Worm (Caenorhabditis elegans) whole organism, L2 larva: Measurements from ENCODE around the gene his-40.

Source experiments
- C34F6.9 ChIP-seq: fragments of 150-350 bp; optimal IDR thresholded peaks from 2 replicates; lab custom pipeline; 2014; ENCODE audit warnings: missing biosample characterization, missing genetic modification characterization
- F13H6.1 ChIP-seq: sonication (generic microtip); optimal IDR thresholded peaks from 2 replicates; lab custom pipeline; 2016; ENCODE audit warnings: missing genetic modification characterization, missing compliant biosample characterization
- Y55F3AM.14 ChIP-seq: fragments of 200-800 bp; sonication (Bioruptor generic); optimal IDR thresholded peaks from 2 replicates; lab custom pipeline; 2018; ENCODE audit warnings: mild to moderate bottlenecking, missing genetic modification characterization, missing compliant biosample characterization
- aly-2 ChIP-seq: fragments of 150-350 bp; optimal IDR thresholded peaks from 2 replicates; lab custom pipeline; 2014; ENCODE audit warnings: missing biosample characterization, missing genetic modification characterization
- ama-1 ChIP-seq: fragments of 150-350 bp; optimal IDR thresholded peaks from 2 replicates; lab custom pipeline; 2018; ENCODE audit warnings: inconsistent platforms
- blmp-1 ChIP-seq: sonication (generic microtip); optimal IDR thresholded peaks from 2 replicates; lab custom pipeline; 2017; ENCODE audit warnings: missing genetic modification characterization, mild to moderate bottlenecking, missing compliant biosample characterization, antibody characterized with exemption, moderate library complexity; ENCODE audit not compliant: insufficient read depth
- ceh-16 ChIP-seq: fragments of 150-350 bp; optimal IDR thresholded peaks from 2 replicates; lab custom pipeline; 2014; ENCODE audit warnings: missing biosample characterization, missing genetic modification characterization
- ceh-82 ChIP-seq: fragments of 150-350 bp; optimal IDR thresholded peaks from 2 replicates; lab custom pipeline; 2014; ENCODE audit warnings: missing biosample characterization, missing genetic modification characterization
- crh-2 ChIP-seq: sonication (generic microtip); optimal IDR thresholded peaks from 2 replicates; lab custom pipeline; 2017; ENCODE audit warnings: missing biosample characterization, missing genetic modification characterization
- dmd-4 ChIP-seq: sonication (generic microtip); optimal IDR thresholded peaks from 2 replicates; lab custom pipeline; 2017; ENCODE audit warnings: missing biosample characterization, missing genetic modification characterization
- fos-1 ChIP-seq: fragments of 150-350 bp; optimal IDR thresholded peaks from 2 replicates; lab custom pipeline; 2014; ENCODE audit warnings: missing biosample characterization, missing genetic modification characterization
- gmeb-1 ChIP-seq: fragments of 150-350 bp; optimal IDR thresholded peaks from 2 replicates; lab custom pipeline; 2014; ENCODE audit warnings: missing biosample characterization, missing genetic modification characterization
- lin-11 ChIP-seq: fragments of 150-350 bp; sonication (generic microtip); optimal IDR thresholded peaks from 2 replicates; lab custom pipeline; 2014; ENCODE audit warnings: missing biosample characterization, missing genetic modification characterization, inconsistent platforms, mixed read lengths
- lin-13 ChIP-seq: fragments of 150-350 bp; optimal IDR thresholded peaks from 2 replicates; lab custom pipeline; 2014; ENCODE audit warnings: missing biosample characterization, missing genetic modification reagents, missing genetic modification characterization
- lsy-2 ChIP-seq, 2 experiments: fragments of 150-350 bp in 1 of 2; sonication (generic microtip) in 1 of 2; optimal IDR thresholded peaks; 2 replicates each; lab custom pipeline; 2014 to 2017; ENCODE audit warnings: missing biosample characterization in 2 of 2, missing genetic modification characterization in 2 of 2
- mab-5 ChIP-seq: fragments of 150-350 bp; optimal IDR thresholded peaks from 2 replicates; lab custom pipeline; 2014; ENCODE audit warnings: missing biosample characterization, missing genetic modification characterization
- mbf-1 ChIP-seq: sonication (generic microtip); optimal IDR thresholded peaks from 2 replicates; lab custom pipeline; 2017; ENCODE audit warnings: missing biosample characterization, missing genetic modification characterization
- mdl-1 ChIP-seq, 2 experiments: fragments of 150-350 bp in 1 of 2; sonication (generic microtip) in 1 of 2; optimal IDR thresholded peaks; 2 replicates each; lab custom pipeline; 2017; ENCODE audit warnings: missing biosample characterization in 2 of 2, missing genetic modification characterization in 2 of 2
- nhr-12 ChIP-seq: fragments of 150-350 bp; optimal IDR thresholded peaks from 2 replicates; lab custom pipeline; 2014; ENCODE audit warnings: missing biosample characterization, missing genetic modification characterization
- nhr-129 ChIP-seq: fragments of 150-350 bp; optimal IDR thresholded peaks from 2 replicates; lab custom pipeline; 2014; ENCODE audit warnings: missing biosample characterization, missing genetic modification characterization
- nhr-21 ChIP-seq: fragments of 150-350 bp; optimal IDR thresholded peaks from 2 replicates; lab custom pipeline; 2014; ENCODE audit warnings: missing biosample characterization, missing genetic modification characterization
- nhr-237 ChIP-seq: fragments of 150-350 bp; optimal IDR thresholded peaks from 2 replicates; lab custom pipeline; 2014; ENCODE audit warnings: missing biosample characterization, missing genetic modification characterization
- nhr-25 ChIP-seq: fragments of 150-350 bp; sonication (generic microtip); optimal IDR thresholded peaks from 3 replicates; lab custom pipeline; 2014; ENCODE audit warnings: missing biosample characterization, missing genetic modification characterization
- nhr-6 ChIP-seq: fragments of 150-350 bp; optimal IDR thresholded peaks from 2 replicates; lab custom pipeline; 2014; ENCODE audit warnings: missing biosample characterization, missing genetic modification characterization
- sem-4 ChIP-seq: fragments of 150-350 bp; optimal IDR thresholded peaks from 2 replicates; lab custom pipeline; 2014; ENCODE audit warnings: missing biosample characterization, missing genetic modification reagents, missing genetic modification characterization
- skn-1 ChIP-seq: sonication (generic microtip); optimal IDR thresholded peaks from 2 replicates; lab custom pipeline; 2017; ENCODE audit warnings: missing biosample characterization, missing genetic modification characterization
- sma-3 ChIP-seq: sonication (generic microtip); optimal IDR thresholded peaks from 2 replicates; lab custom pipeline; 2016; ENCODE audit warnings: missing genetic modification reagents, missing genetic modification characterization, missing compliant biosample characterization
- sma-9 ChIP-seq, 2 experiments: fragments of 150-350 bp in 1 of 2; sonication (generic microtip) in 1 of 2; optimal IDR thresholded peaks; 2 replicates each; lab custom pipeline; 2014 to 2016; ENCODE audit warnings: missing genetic modification characterization in 2 of 2, mild to moderate bottlenecking in 1 of 2, missing biosample characterization in 1 of 2, missing compliant biosample characterization in 1 of 2, missing genetic modification reagents in 1 of 2, moderate library complexity in 1 of 2
- snpc-4 ChIP-seq: fragments of 150-350 bp; optimal IDR thresholded peaks from 2 replicates; lab custom pipeline; 2014; ENCODE audit warnings: missing biosample characterization, missing genetic modification characterization
- unc-39 ChIP-seq: fragments of 150-350 bp; optimal IDR thresholded peaks from 2 replicates; lab custom pipeline; 2014; ENCODE audit warnings: missing biosample characterization, missing genetic modification characterization
- unc-55 ChIP-seq: fragments of 150-350 bp; sonication (generic microtip); optimal IDR thresholded peaks from 3 replicates; lab custom pipeline; 2014; ENCODE audit warnings: missing biosample characterization, missing genetic modification reagents, missing genetic modification characterization
- zag-1 ChIP-seq: fragments of 150-350 bp; optimal IDR thresholded peaks from 2 replicates; lab custom pipeline; 2014; ENCODE audit warnings: missing biosample characterization, missing genetic modification characterization
- ztf-1 ChIP-seq: fragments of 200-800 bp; sonication (Bioruptor generic); conservative IDR thresholded peaks from 2 replicates; pipeline ENCODE4 v1.3.6; 2022; ENCODE audit warnings: missing genetic modification characterization, missing compliant biosample characterization
- ztf-4 ChIP-seq: fragments of 150-350 bp; optimal IDR thresholded peaks from 2 replicates; lab custom pipeline; 2014; ENCODE audit warnings: missing biosample characterization, missing genetic modification characterization

his-40 gene

ce11 chrX:7303115-7303514, 6.8 kb upstream of the his-40 start:
- TF ChIP-seq gmeb-1 (no peak), ceh-16 (tag; lab: Kevin White, UChicago) (no peak), fos-1 (tag; lab: Kevin White, UChicago) (peak; percentile 10), nhr-237 (no peak), nhr-21 (tag; lab: Kevin White, UChicago) (no peak)
- TF ChIP-seq, all 48 proteins: peak for 1

- TF ChIP-seq sem-4 (tag; lab: Kevin White, UChicago) (peak; percentile 47), ama-1 (lab: Kevin White, UChicago) (no peak), nhr-25 (peak; percentile 20), fos-1 (tag; lab: Kevin White, UChicago) (peak; percentile 40), ztf-4 (tag; lab: Kevin White, UChicago) (no peak), crh-2 (tag; lab: Kevin White, UChicago) (peak; percentile 49), unc-39 (tag; lab: Kevin White, UChicago) (no peak), nhr-129 (tag; lab: Kevin White, UChicago) (peak; percentile 21), sma-9 (GFP tag; optimal IDR thresholded peaks at IDR 0.05; lab: Kevin White, UChicago) (peak; percentile 83), sma-9 (tag; optimal IDR thresholded peaks at IDR 0.05; lab: Kevin White, UChicago) (no peak), lin-13 (GFP tag; lab: Kevin White, UChicago) (no peak), dmd-4 (tag; lab: Kevin White, UChicago) (no peak), nhr-21 (tag; lab: Kevin White, UChicago) (peak; percentile 50), skn-1 (peak; percentile 35), mdl-1 (tag; optimal IDR thresholded peaks at IDR 0.05; lab: Kevin White, UChicago) (peak in 1 of 2 experiments; percentile 47), sma-3 (GFP tag; lab: Kevin White, UChicago) (peak; percentile 43)
Observed at ce11 chrX:7305520-7306186, 4.3 kb upstream of the his-40 start, which contains the start of gene sur-5. Gene sur-5, minus strand, starts transcription at chrX:7305570.

ce11 chrX:7306434-7306833, 3.5 kb upstream of the his-40 start:
- TF ChIP-seq nhr-25 (peak; percentile 52), ceh-82 (tag; lab: Kevin White, UChicago) (no peak), zag-1 (tag; lab: Kevin White, UChicago) (peak; percentile 76), blmp-1 (tag; lab: Kevin White, UChicago) (peak; percentile 65), nhr-12 (tag; lab: Kevin White, UChicago) (no peak), nhr-129 (tag; lab: Kevin White, UChicago) (peak; percentile 84), nhr-21 (tag; lab: Kevin White, UChicago) (no peak), C34F6.9 (peak; percentile 75), lin-11 (tag; lab: Kevin White, UChicago) (peak; percentile 37), nhr-6 (tag; lab: Kevin White, UChicago) (peak; percentile 14), Y55F3AM.14 (GFP tag; lab: Kevin White, UChicago) (peak; percentile 13), crh-2 (tag; lab: Kevin White, UChicago) (peak; percentile 85), sma-3 (GFP tag; lab: Kevin White, UChicago) (peak; percentile 26), snpc-4 (tag; lab: Kevin White, UChicago) (peak; percentile 10), unc-55 (GFP tag; lab: Kevin White, UChicago) (peak; percentile 81), F13H6.1 (peak; percentile 85), aly-2 (tag; lab: Kevin White, UChicago) (no peak), dmd-4 (tag; lab: Kevin White, UChicago) (no peak), ceh-16 (tag; lab: Kevin White, UChicago) (no peak), mdl-1 (tag; optimal IDR thresholded peaks at IDR 0.05; lab: Kevin White, UChicago) (peak in 1 of 2 experiments; percentile 3), lsy-2 (tag; optimal IDR thresholded peaks at IDR 0.05; lab: Kevin White, UChicago) (peak; percentile 11 to 59), fos-1 (tag; lab: Kevin White, UChicago) (peak; percentile 73), gmeb-1 (no peak), unc-39 (tag; lab: Kevin White, UChicago) (no peak), sma-9 (GFP tag; optimal IDR thresholded peaks at IDR 0.05; lab: Kevin White, UChicago) (peak; percentile 89), sma-9 (tag; optimal IDR thresholded peaks at IDR 0.05; lab: Kevin White, UChicago) (no peak), ztf-1 (GFP tag; lab: Robert Waterston, UW) (no peak)

ce11 chrX:7311870-7312269, 2.0 kb downstream of the his-40 start:
- TF ChIP-seq mab-5 (tag; lab: Kevin White, UChicago) (no peak), mdl-1 (tag; optimal IDR thresholded peaks at IDR 0.05; lab: Kevin White, UChicago) (no peak), nhr-129 (tag; lab: Kevin White, UChicago) (no peak), mbf-1 (tag; lab: Kevin White, UChicago) (no peak)
